Fruit fly (Drosophila melanogaster) whole organism, embryonic: ENCODE results near the gene Tango5.

ENCODE experiments used
- Aef1 ChIP-seq: fragments of 200-800 bp; sonication (Bioruptor generic); IDR thresholded peaks from 3 replicates; pipeline ENCODE4 v1.3.6; 2022; ENCODE audit warnings: missing biosample characterization, missing genetic modification characterization
- Atf3 ChIP-seq: fragments of 200-800 bp; sonication (Bioruptor generic); optimal IDR thresholded peaks from 3 replicates; lab custom pipeline; 2016; ENCODE audit warnings: missing biosample characterization, missing genetic modification characterization
- Bdp1 ChIP-seq: fragments of 200-800 bp; sonication (Bioruptor generic); optimal IDR thresholded peaks from 3 replicates; lab custom pipeline; 2016; ENCODE audit warnings: missing biosample characterization, missing genetic modification characterization
- Bteb2 ChIP-seq: fragments of 200-800 bp; sonication (Bioruptor generic); optimal IDR thresholded peaks from 2 replicates; lab custom pipeline; 2016; ENCODE audit warnings: missing biosample characterization, missing genetic modification characterization
- CG10147 ChIP-seq: fragments of 200-800 bp; sonication (Bioruptor generic); optimal IDR thresholded peaks from 2 replicates; lab custom pipeline; 2019; ENCODE audit warnings: missing biosample characterization, mild to moderate bottlenecking, missing genetic modification characterization, moderate library complexity
- CG10979 ChIP-seq: fragments of 200-800 bp; sonication (Bioruptor generic); optimal IDR thresholded peaks from 2 replicates; lab custom pipeline; 2018; ENCODE audit warnings: missing biosample characterization, mild to moderate bottlenecking, missing genetic modification characterization, moderate library complexity
- CG15011 ChIP-seq: fragments of 200-800 bp; sonication (Bioruptor generic); optimal IDR thresholded peaks from 3 replicates; lab custom pipeline; 2018; ENCODE audit warnings: missing biosample characterization, mild to moderate bottlenecking, missing genetic modification characterization
- CG15514 ChIP-seq: fragments of 200-800 bp; sonication (Bioruptor generic); optimal IDR thresholded peaks from 3 replicates; lab custom pipeline; 2017; ENCODE audit warnings: missing biosample characterization, missing genetic modification characterization, mild to moderate bottlenecking, moderate library complexity, missing genetic modification reagents
- CG15696 ChIP-seq: fragments of 200-800 bp; sonication (Bioruptor generic); optimal IDR thresholded peaks from 2 replicates; lab custom pipeline; 2019; ENCODE audit warnings: missing biosample characterization, mild to moderate bottlenecking, missing genetic modification characterization, moderate library complexity
- CG17361 ChIP-seq: fragments of 200-800 bp; sonication (Bioruptor generic); IDR thresholded peaks from 3 replicates; pipeline ENCODE4 v1.3.6; 2022; ENCODE audit warnings: missing biosample characterization, missing genetic modification characterization
- CG17568 ChIP-seq: fragments of 200-800 bp; sonication (Bioruptor generic); optimal IDR thresholded peaks from 2 replicates; lab custom pipeline; 2018; ENCODE audit warnings: missing biosample characterization, mild to moderate bottlenecking, missing genetic modification characterization, moderate library complexity
- CG2202 ChIP-seq: fragments of 200-800 bp; sonication (Bioruptor generic); optimal IDR thresholded peaks from 2 replicates; lab custom pipeline; 2018; ENCODE audit warnings: missing biosample characterization, mild to moderate bottlenecking, missing genetic modification characterization
- CG3065 ChIP-seq: fragments of 200-800 bp; sonication (Bioruptor generic); optimal IDR thresholded peaks from 2 replicates; lab custom pipeline; 2016; ENCODE audit warnings: missing biosample characterization, missing genetic modification characterization
- CG3838 ChIP-seq: fragments of 200-800 bp; sonication (Bioruptor generic); optimal IDR thresholded peaks from 3 replicates; lab custom pipeline; 2016; ENCODE audit warnings: missing biosample characterization, missing genetic modification characterization
- CG3995 ChIP-seq: fragments of 200-800 bp; sonication (Bioruptor generic); optimal IDR thresholded peaks from 3 replicates; lab custom pipeline; 2016; ENCODE audit warnings: missing biosample characterization, missing genetic modification characterization
- CG4707 ChIP-seq: fragments of 200-800 bp; sonication (Bioruptor generic); optimal IDR thresholded peaks from 2 replicates; lab custom pipeline; 2018; ENCODE audit warnings: missing biosample characterization, mild to moderate bottlenecking, missing genetic modification characterization, moderate library complexity
- CG7786 ChIP-seq: fragments of 200-800 bp; sonication (Bioruptor generic); optimal IDR thresholded peaks from 2 replicates; lab custom pipeline; 2016; ENCODE audit warnings: missing biosample characterization, missing genetic modification characterization
- CG8089 ChIP-seq: fragments of 200-800 bp; sonication (Bioruptor generic); optimal IDR thresholded peaks from 3 replicates; lab custom pipeline; 2016; ENCODE audit warnings: missing biosample characterization, missing genetic modification characterization
- CG8290 ChIP-seq, 3 experiments: fragments of 200-800 bp; sonication (Bioruptor generic); optimal IDR thresholded peaks; 2 replicates each; lab custom pipeline; 2016 to 2019; ENCODE audit warnings: missing biosample characterization in 3 of 3, missing genetic modification characterization in 3 of 3, mild to moderate bottlenecking in 2 of 3, moderate library complexity in 1 of 3
- CG8924 ChIP-seq: fragments of 200-800 bp; optimal IDR thresholded peaks from 3 replicates; lab custom pipeline; 2019; ENCODE audit warnings: missing biosample characterization, mild to moderate bottlenecking, missing genetic modification characterization, moderate library complexity
- CG9817 ChIP-seq: fragments of 200-800 bp; sonication (Bioruptor generic); optimal IDR thresholded peaks from 2 replicates; lab custom pipeline; 2018; ENCODE audit warnings: missing biosample characterization, mild to moderate bottlenecking, missing genetic modification characterization, moderate library complexity
- Doc2 ChIP-seq: fragments of 200-800 bp; sonication (Bioruptor generic); IDR thresholded peaks from 2 replicates; pipeline ENCODE4 v1.3.6; 2022; ENCODE audit warnings: missing biosample characterization, missing genetic modification characterization
- Fer1 ChIP-seq: fragments of 200-800 bp; sonication (Bioruptor generic); optimal IDR thresholded peaks from 2 replicates; lab custom pipeline; 2017; ENCODE audit warnings: missing biosample characterization, mild to moderate bottlenecking, missing genetic modification characterization
- MBD-R2 ChIP-seq: fragments of 200-800 bp; sonication (Bioruptor generic); IDR thresholded peaks from 2 replicates; pipeline ENCODE4 v1.3.6; 2022; ENCODE audit warnings: missing biosample characterization, missing genetic modification characterization
- Poxn ChIP-seq: fragments of 200-800 bp; sonication (Bioruptor generic); IDR thresholded peaks from 2 replicates; pipeline ENCODE4 v1.3.6; 2022; ENCODE audit warnings: missing biosample characterization, missing genetic modification characterization
- Ravus ChIP-seq: fragments of 200-800 bp; sonication (Bioruptor generic); IDR thresholded peaks from 2 replicates; pipeline ENCODE4 v1.3.6; 2022; ENCODE audit warnings: missing biosample characterization, missing genetic modification characterization
- Scr ChIP-seq: fragments of 200-800 bp; sonication (Bioruptor generic); IDR thresholded peaks from 2 replicates; pipeline ENCODE4 v1.3.6; 2022; ENCODE audit warnings: missing biosample characterization, missing genetic modification characterization; ENCODE audit not compliant: partially characterized antibody
- Spps ChIP-seq: fragments of 200-800 bp; sonication (Bioruptor generic); optimal IDR thresholded peaks from 2 replicates; lab custom pipeline; 2018; ENCODE audit warnings: missing biosample characterization, mild to moderate bottlenecking, missing genetic modification characterization
- Ssrp ChIP-seq: fragments of 200-800 bp; sonication (Bioruptor generic); optimal IDR thresholded peaks from 2 replicates; lab custom pipeline; 2018; ENCODE audit warnings: missing biosample characterization, mild to moderate bottlenecking, missing genetic modification characterization, moderate library complexity
- Usf ChIP-seq: fragments of 200-800 bp; sonication (Bioruptor generic); optimal IDR thresholded peaks from 2 replicates; lab custom pipeline; 2017; ENCODE audit warnings: missing genotype, missing biosample characterization, missing genetic modification characterization
- bowl ChIP-seq: fragments of 200-800 bp; sonication (Bioruptor generic); IDR thresholded peaks from 2 replicates; pipeline ENCODE4 v1.3.6; 2022; ENCODE audit warnings: missing biosample characterization, missing genetic modification characterization
- chm ChIP-seq: fragments of 200-800 bp; sonication (Bioruptor generic); IDR thresholded peaks from 2 replicates; pipeline ENCODE4 v1.3.6; 2022; ENCODE audit warnings: missing biosample characterization, missing genetic modification characterization
- croc ChIP-seq: fragments of 200-800 bp; sonication (Bioruptor generic); conservative IDR thresholded peaks from 3 replicates; pipeline ENCODE4 v1.3.6; 2022; ENCODE audit warnings: missing biosample characterization, missing genetic modification characterization
- crol ChIP-seq: fragments of 200-800 bp; sonication (Bioruptor generic); IDR thresholded peaks from 2 replicates; pipeline ENCODE4 v1.3.6; 2022; ENCODE audit warnings: missing biosample characterization, missing genetic modification characterization
- dysf ChIP-seq: fragments of 200-800 bp; sonication (Bioruptor generic); IDR thresholded peaks from 3 replicates; pipeline ENCODE4 v1.3.6; 2022; ENCODE audit warnings: missing biosample characterization, missing genetic modification characterization
- fd102C ChIP-seq: fragments of 200-800 bp; sonication (Bioruptor generic); optimal IDR thresholded peaks from 2 replicates; lab custom pipeline; 2018; ENCODE audit warnings: missing biosample characterization, mild to moderate bottlenecking, missing genetic modification characterization, moderate library complexity
- gcm ChIP-seq: fragments of 200-800 bp; sonication (Bioruptor generic); optimal IDR thresholded peaks from 2 replicates; lab custom pipeline; 2019; ENCODE audit warnings: missing biosample characterization, mild to moderate bottlenecking, missing genetic modification characterization, moderate library complexity
- gem ChIP-seq: fragments of 200-800 bp; sonication (Bioruptor generic); optimal IDR thresholded peaks from 2 replicates; lab custom pipeline; 2019; ENCODE audit warnings: missing biosample characterization, mild to moderate bottlenecking, missing genetic modification characterization, moderate library complexity
- ham ChIP-seq: fragments of 200-800 bp; sonication (Bioruptor generic); IDR thresholded peaks from 2 replicates; pipeline ENCODE4 v1.3.6; 2022; ENCODE audit warnings: missing biosample characterization, missing genetic modification characterization
- lab ChIP-seq: fragments of 200-800 bp; sonication (Bioruptor generic); optimal IDR thresholded peaks from 3 replicates; lab custom pipeline; 2017; ENCODE audit warnings: missing biosample characterization, missing genetic modification characterization, mild to moderate bottlenecking, moderate library complexity, missing genetic modification reagents
- nerfin-1 ChIP-seq: fragments of 200-800 bp; sonication (Bioruptor generic); optimal IDR thresholded peaks from 3 replicates; lab custom pipeline; 2019; ENCODE audit warnings: missing biosample characterization, mild to moderate bottlenecking, missing genetic modification characterization, moderate library complexity
- nerfin-2 ChIP-seq: fragments of 200-800 bp; sonication (Bioruptor generic); IDR thresholded peaks from 2 replicates; pipeline ENCODE4 v1.3.6; 2022; ENCODE audit warnings: missing biosample characterization, missing genetic modification characterization; ENCODE audit not compliant: partially characterized antibody
- oc ChIP-seq: fragments of 200-800 bp; sonication (Bioruptor generic); optimal IDR thresholded peaks from 2 replicates; lab custom pipeline; 2018; ENCODE audit warnings: missing biosample characterization, mild to moderate bottlenecking, missing genetic modification characterization, moderate library complexity
- otp ChIP-seq: fragments of 200-800 bp; sonication (Bioruptor generic); IDR thresholded peaks from 3 replicates; pipeline ENCODE4, ENCODE4 v1.3.6; 2022; ENCODE audit warnings: missing biosample characterization, missing genetic modification characterization
- pb ChIP-seq: fragments of 200-800 bp; sonication (Bioruptor generic); optimal IDR thresholded peaks from 3 replicates; lab custom pipeline; 2016; ENCODE audit warnings: missing biosample characterization, missing genetic modification characterization
- pnt ChIP-seq: fragments of 200-800 bp; sonication (Bioruptor generic); optimal IDR thresholded peaks from 3 replicates; lab custom pipeline; 2016; ENCODE audit warnings: missing biosample characterization, missing genetic modification characterization
- ranshi ChIP-seq: fragments of 200-800 bp; sonication (Bioruptor generic); IDR thresholded peaks from 2 replicates; pipeline ENCODE4 v1.3.6; 2022; ENCODE audit warnings: missing biosample characterization, missing genetic modification characterization
- sob ChIP-seq: fragments of 200-800 bp; sonication (Bioruptor generic); IDR thresholded peaks from 2 replicates; pipeline ENCODE4 v1.3.6; 2022; ENCODE audit warnings: missing biosample characterization, missing genetic modification characterization
- tgo ChIP-seq: fragments of 200-800 bp; sonication (Bioruptor generic); IDR thresholded peaks from 3 replicates; pipeline ENCODE4 v1.3.6; 2022; ENCODE audit warnings: missing biosample characterization, missing genetic modification characterization

Gene Tango5

dm6 chrX:10771856-10772592 is 7.8 kb upstream of the Tango5 start, which contains the start of gene CG15211 (continued):
- no peak for TF ChIP-seq Bdp1 (GFP tag; lab: Kevin White, UChicago)
- TF ChIP-seq Usf (GFP tag; lab: Kevin White, UChicago), result no peak
- peak; percentile 88 for TF ChIP-seq gem (tag; lab: Kevin White, UChicago)
- TF ChIP-seq oc, result peak; percentile 82
- 0 out of 3 replicates have a peak, but pooled peaks have one; percentile 30 for TF ChIP-seq otp
- TF ChIP-seq tgo (GFP tag; lab: Robert Waterston, UW), result peak; percentile 54
- TF ChIP-seq crol (GFP tag; lab: Robert Waterston, UW), result peak; percentile 93
- peak; percentile 7 for TF ChIP-seq CG8290 (GFP tag; optimal IDR thresholded peaks at IDR 0.05; lab: Kevin White, UChicago)
- TF ChIP-seq CG8290 (tag; optimal IDR thresholded peaks at IDR 0.05; lab: Kevin White, UChicago), result peak in 1 of 2 experiments; percentile 68
- peak; percentile 22 for TF ChIP-seq CG15696 (tag; lab: Kevin White, UChicago)
- no peak for TF ChIP-seq Poxn (GFP tag; lab: Robert Waterston, UW)
- no peak for TF ChIP-seq pb
- TF ChIP-seq CG8089 (GFP tag; lab: Kevin White, UChicago), result no peak
- peak; percentile 34 for TF ChIP-seq CG7786
- TF ChIP-seq dysf (GFP tag; lab: Robert Waterston, UW), result peak; percentile 74
- TF ChIP-seq lab (GFP tag; lab: Kevin White, UChicago), result peak; percentile 76
- peak; percentile 52 for TF ChIP-seq Fer1 (GFP tag; lab: Kevin White, UChicago)
- TF ChIP-seq CG3995 (GFP tag; lab: Kevin White, UChicago), result no peak
- TF ChIP-seq ranshi (GFP tag; lab: Robert Waterston, UW), result peak; percentile 44; the same call in 1 of the 2 replicates
- peak; percentile 91 for TF ChIP-seq CG17361
- no peak for TF ChIP-seq sob
- TF ChIP-seq CG10979 (tag; lab: Kevin White, UChicago), result peak; percentile 88
- TF ChIP-seq croc (GFP tag; lab: Robert Waterston, UW), result peak; percentile 52
- no peak for TF ChIP-seq Ravus (GFP tag; lab: Robert Waterston, UW)
- peak; percentile 91 for TF ChIP-seq CG4707 (GFP tag; lab: Kevin White, UChicago)
- no peak for TF ChIP-seq nerfin-2 (GFP tag; lab: Robert Waterston, UW)
- TF ChIP-seq pnt (GFP tag; lab: Kevin White, UChicago), result no peak
- TF ChIP-seq CG9817 (tag; lab: Kevin White, UChicago), result peak; percentile 48
- peak; percentile 83 for TF ChIP-seq Ssrp
- TF ChIP-seq Scr, result no peak
- no peak; the same call in 1 of the 2 replicates for TF ChIP-seq MBD-R2 (GFP tag; lab: Robert Waterston, UW)
- peak; percentile 66 for TF ChIP-seq nerfin-1 (tag; lab: Kevin White, UChicago)
- peak; percentile 25 for TF ChIP-seq CG17568 (GFP tag; lab: Kevin White, UChicago)
- TF ChIP-seq Spps, result peak; percentile 62
- no peak for TF ChIP-seq fd102C (GFP tag; lab: Kevin White, UChicago)
- peak; percentile 15 for TF ChIP-seq CG3838
- peak; percentile 77 for TF ChIP-seq CG2202 (tag; lab: Kevin White, UChicago)
- peak; percentile 21; the same call in 2 of the 3 replicates for TF ChIP-seq Aef1
- TF ChIP-seq CG15514 (GFP tag; lab: Kevin White, UChicago), result no peak
- peak; percentile 58 for TF ChIP-seq CG10147 (GFP tag; lab: Kevin White, UChicago)
- peak; percentile 4 for TF ChIP-seq CG3065
- TF ChIP-seq bowl, result no peak
- no peak for TF ChIP-seq ham (GFP tag; lab: Robert Waterston, UW)
- TF ChIP-seq Atf3, result peak; percentile 11
- peak; percentile 36 for TF ChIP-seq CG15011 (GFP tag; lab: Kevin White, UChicago)
- TF ChIP-seq chm, result peak; percentile 35
- TF ChIP-seq Doc2 (GFP tag; lab: Robert Waterston, UW), result no peak
- no peak for TF ChIP-seq Bteb2 (GFP tag; lab: Kevin White, UChicago)
- peak; percentile 75 for TF ChIP-seq gcm (GFP tag; lab: Kevin White, UChicago)
- TF ChIP-seq CG8924, result peak; percentile 81
